Worm (Caenorhabditis elegans) whole organism, midembryonic: Measurements from ENCODE around the gene dpy-8.

Experiments used
- T22C8.4 ChIP-seq: fragments of 200-800 bp; sonication (Bioruptor generic); IDR thresholded peaks from 2 replicates; pipeline ENCODE4 v1.3.6; 2022; ENCODE audit warnings: missing genetic modification characterization, missing compliant biosample characterization
- flt-1 ChIP-seq: fragments of 200-800 bp; sonication (Bioruptor generic); IDR thresholded peaks from 2 replicates; pipeline ENCODE4 v1.3.6; 2022; ENCODE audit warnings: missing genetic modification characterization, missing compliant biosample characterization
- klf-2 ChIP-seq: fragments of 200-800 bp; sonication (Bioruptor generic); conservative IDR thresholded peaks from 2 replicates; pipeline ENCODE4 v1.3.6; 2022; ENCODE audit warnings: missing genetic modification reagents, missing genetic modification characterization, missing compliant biosample characterization
- med-1 ChIP-seq: sonication (generic microtip); optimal IDR thresholded peaks from 2 replicates; lab custom pipeline; 2017; ENCODE audit warnings: missing genetic modification characterization, mild to moderate bottlenecking, missing compliant biosample characterization, antibody characterized with exemption, missing genetic modification reagents; ENCODE audit not compliant: insufficient read depth
- ref-1 ChIP-seq: fragments of 200-800 bp; sonication (Bioruptor generic); conservative IDR thresholded peaks from 2 replicates; pipeline ENCODE4 v1.3.6; 2022; ENCODE audit warnings: missing genetic modification reagents, missing genetic modification characterization, missing compliant biosample characterization
- tab-1 ChIP-seq: fragments of 200-800 bp; sonication (Bioruptor generic); IDR thresholded peaks from 2 replicates; pipeline ENCODE4 v1.3.6; 2022; ENCODE audit warnings: missing genetic modification characterization, missing compliant biosample characterization
- ztf-23 ChIP-seq: fragments of 200-800 bp; sonication (Bioruptor generic); IDR thresholded peaks from 2 replicates; pipeline ENCODE4 v1.3.6; 2022; ENCODE audit warnings: missing genetic modification reagents, missing genetic modification characterization, missing compliant biosample characterization

DNA sequence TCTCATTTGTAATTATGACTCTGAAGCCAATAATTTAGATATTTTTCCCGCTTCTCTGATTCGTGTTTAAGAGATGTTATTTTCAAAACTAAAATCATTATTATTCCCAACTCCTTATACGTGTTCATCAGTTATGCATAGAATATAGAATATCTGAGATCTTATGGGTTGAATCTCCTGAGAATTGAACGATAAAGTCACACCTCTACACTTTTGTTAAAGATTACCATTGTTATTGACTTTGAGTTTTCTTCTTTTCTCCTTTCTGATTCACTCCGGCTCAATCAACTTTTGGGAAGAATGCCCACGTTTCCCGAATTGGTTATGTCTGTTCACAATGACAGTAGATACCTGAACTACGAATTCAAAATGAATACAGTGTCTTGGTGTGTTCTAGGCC, 29.6 kb upstream of the dpy-8 start, which contains the start of gene sru-48:
- TF ChIP-seq ref-1 (GFP tag; lab: Robert Waterston, UW) (no peak), flt-1 (GFP tag; lab: Robert Waterston, UW) (no peak), tab-1 (GFP tag; lab: Robert Waterston, UW) (no peak), med-1 (no peak), klf-2 (GFP tag; lab: Robert Waterston, UW) (no peak), T22C8.4 (GFP tag; lab: Robert Waterston, UW) (no peak), ztf-23 (no peak)
